Fruit fly (Drosophila melanogaster): ENCODE data around the gene CG42798.

The CG42798 gene

DNA sequence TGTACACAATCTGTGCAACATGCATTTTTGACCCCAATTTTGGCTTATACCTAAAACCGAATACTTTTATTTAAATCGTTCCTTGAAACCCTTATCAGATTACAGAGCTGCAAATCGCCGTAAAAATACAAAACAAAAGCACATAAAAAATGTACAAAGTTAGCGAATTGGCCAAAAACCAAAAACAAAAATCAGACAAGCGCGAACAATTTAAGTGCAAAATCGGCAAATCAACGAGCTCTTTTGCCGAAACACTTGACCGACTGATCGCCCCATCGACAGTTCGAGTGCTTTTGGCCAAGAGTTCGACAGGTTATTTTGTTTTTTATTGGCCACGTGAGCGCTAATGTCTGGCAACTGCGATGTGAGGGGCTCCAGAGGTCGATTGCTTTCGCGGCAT lies 24.6 kb upstream of the CG42798 start:
- TF ChIP-seq Dfd (GFP tag; optimal IDR thresholded peaks at IDR 0.05): no peak
- TF ChIP-seq dsf (GFP tag; optimal IDR thresholded peaks at IDR 0.05; ENCODE audit: borderline replicate concordance): no peak
- TF ChIP-seq OdsH (GFP tag; optimal IDR thresholded peaks at IDR 0.05): no peak
- TF ChIP-seq sv (GFP tag; optimal IDR thresholded peaks at IDR 0.05): no peak
- no peak for TF ChIP-seq CrebA (GFP tag; optimal IDR thresholded peaks at IDR 0.05; ENCODE audit: borderline replicate concordance)
- TF ChIP-seq sage (GFP tag; optimal IDR thresholded peaks at IDR 0.05): no peak
- TF ChIP-seq brk (GFP tag; optimal IDR thresholded peaks at IDR 0.05): no peak
- no peak for TF ChIP-seq Myc (optimal IDR thresholded peaks at IDR 0.05)
- TF ChIP-seq dl (GFP tag; optimal IDR thresholded peaks at IDR 0.05; ENCODE audit: insufficient read depth in 1 of 2, partially characterized antibody in 2 of 2): no peak
- no peak for TF ChIP-seq Hr83 (GFP tag; optimal IDR thresholded peaks at IDR 0.05; ENCODE audit: poor library complexity, severe bottlenecking)
- no peak for TF ChIP-seq Hr78 (GFP tag; optimal IDR thresholded peaks at IDR 0.05)
- no peak for TF ChIP-seq h (GFP tag; optimal IDR thresholded peaks at IDR 0.05)
- no peak for TF ChIP-seq Vsx2 (GFP tag; optimal IDR thresholded peaks at IDR 0.05; ENCODE audit: partially characterized antibody)

DNA sequence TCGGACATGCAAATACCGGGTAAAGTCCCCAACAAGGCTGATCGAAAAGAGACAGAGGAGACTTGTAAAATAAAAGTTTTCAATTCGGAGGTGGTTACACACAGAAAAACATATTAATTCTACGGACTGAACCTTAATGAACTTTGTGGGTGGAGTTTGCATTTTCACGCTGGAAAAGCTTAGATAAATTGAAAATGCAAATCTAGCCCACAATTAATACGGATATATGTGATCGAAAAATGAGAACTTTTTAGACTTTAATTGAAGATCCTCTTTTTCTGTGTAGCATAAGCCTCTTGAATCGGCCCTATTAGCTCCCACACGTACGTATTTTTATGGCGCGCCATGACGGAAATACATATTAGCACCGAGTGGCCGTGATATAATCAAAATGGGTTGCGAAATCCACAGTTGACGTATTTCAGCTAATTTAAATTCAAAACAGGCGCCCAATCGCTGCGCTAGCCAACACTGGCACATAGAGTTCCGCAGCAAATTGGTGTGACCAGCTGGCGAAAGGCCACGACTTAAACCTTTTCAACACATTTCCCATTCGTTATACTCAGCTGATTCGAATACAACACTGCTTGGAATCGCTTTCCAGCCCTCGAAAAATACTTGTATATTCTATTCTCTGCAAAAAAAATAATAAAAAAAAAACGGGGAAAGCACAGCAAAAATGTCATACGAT lies 21.0 kb upstream of the CG42798 start:
- peak; percentile 2 for TF ChIP-seq woc (GFP tag; optimal IDR thresholded peaks at IDR 0.05)
- TF ChIP-seq sv (GFP tag; optimal IDR thresholded peaks at IDR 0.05): peak; percentile 52
- peak; percentile 37 for TF ChIP-seq sage (GFP tag; optimal IDR thresholded peaks at IDR 0.05)
- TF ChIP-seq Myc (optimal IDR thresholded peaks at IDR 0.05): peak; percentile 56
- peak; percentile 59 for TF ChIP-seq Sp1 (GFP tag; optimal IDR thresholded peaks at IDR 0.05)
- TF ChIP-seq Jra (GFP tag; optimal IDR thresholded peaks at IDR 0.05): peak; percentile 72
- peak; percentile 97 for TF ChIP-seq Vsx2 (GFP tag; optimal IDR thresholded peaks at IDR 0.05; ENCODE audit: partially characterized antibody)
- TF ChIP-seq lola (GFP tag; optimal IDR thresholded peaks at IDR 0.05): no peak
- TF ChIP-seq OdsH (GFP tag; optimal IDR thresholded peaks at IDR 0.05): peak; percentile 25
- TF ChIP-seq CG9705 (GFP tag; optimal IDR thresholded peaks at IDR 0.05): peak; percentile 43
- peak in 1 of 2 experiments; percentile 17 for TF ChIP-seq dl (GFP tag; optimal IDR thresholded peaks at IDR 0.05; ENCODE audit: insufficient read depth in 1 of 2, partially characterized antibody in 2 of 2)
- no peak for TF ChIP-seq Mio (GFP tag; optimal IDR thresholded peaks at IDR 0.05)
- no peak for TF ChIP-seq Rel (GFP tag; optimal IDR thresholded peaks at IDR 0.05)
- TF ChIP-seq Rel (tag; optimal IDR thresholded peaks at IDR 0.05): peak; percentile 99
- TF ChIP-seq br (GFP tag; optimal IDR thresholded peaks at IDR 0.05): peak; percentile 65
- peak; percentile 94 for TF ChIP-seq Hr83 (GFP tag; optimal IDR thresholded peaks at IDR 0.05; ENCODE audit: poor library complexity, severe bottlenecking)
- TF ChIP-seq brk (GFP tag; optimal IDR thresholded peaks at IDR 0.05): peak; percentile 53
- TF ChIP-seq N (GFP tag; optimal IDR thresholded peaks at IDR 0.05): no peak
- TF ChIP-seq ey (GFP tag; optimal IDR thresholded peaks at IDR 0.05): peak; percentile 46
- no peak for TF ChIP-seq Abd-B (GFP tag; optimal IDR thresholded peaks at IDR 0.05)
- peak; percentile 66 for TF ChIP-seq rgr (GFP tag; optimal IDR thresholded peaks at IDR 0.05)
- no peak for TF ChIP-seq CrebA (GFP tag; optimal IDR thresholded peaks at IDR 0.05; ENCODE audit: borderline replicate concordance)
- TF ChIP-seq Dif (GFP tag; optimal IDR thresholded peaks at IDR 0.05; ENCODE audit: partially characterized antibody): no peak
- TF ChIP-seq HLH106 (tag; optimal IDR thresholded peaks at IDR 0.05): peak; percentile 57
- peak; percentile 69 for TF ChIP-seq tai (GFP tag; optimal IDR thresholded peaks at IDR 0.05)
- TF ChIP-seq usp (GFP tag; optimal IDR thresholded peaks at IDR 0.05): no peak
- TF ChIP-seq GATAd (GFP tag; optimal IDR thresholded peaks at IDR 0.05): peak; percentile 30
- peak; percentile 52 for TF ChIP-seq CG32264 (GFP tag; optimal IDR thresholded peaks at IDR 0.05)
- TF ChIP-seq h (GFP tag; optimal IDR thresholded peaks at IDR 0.05): peak; percentile 69
- peak; percentile 60 for TF ChIP-seq dsf (GFP tag; optimal IDR thresholded peaks at IDR 0.05; ENCODE audit: borderline replicate concordance)
- TF ChIP-seq Dfd (GFP tag; optimal IDR thresholded peaks at IDR 0.05): no peak
- TF ChIP-seq foxo (GFP tag; optimal IDR thresholded peaks at IDR 0.05): peak in 1 of 2 experiments; percentile 83
- peak; percentile 30 for TF ChIP-seq psq (GFP tag; optimal IDR thresholded peaks at IDR 0.05)
- TF ChIP-seq fru (GFP tag; optimal IDR thresholded peaks at IDR 0.05): peak; percentile 64
- TF ChIP-seq jim (GFP tag; optimal IDR thresholded peaks at IDR 0.05): peak; percentile 58
- TF ChIP-seq pan (optimal IDR thresholded peaks at IDR 0.05): no peak
- peak; percentile 83 for TF ChIP-seq Hnf4 (GFP tag; optimal IDR thresholded peaks at IDR 0.05)
- TF ChIP-seq dmrt93B (GFP tag; optimal IDR thresholded peaks at IDR 0.05): peak; percentile 24
- no peak for TF ChIP-seq Hr78 (GFP tag; optimal IDR thresholded peaks at IDR 0.05)

All from whole organism, wandering third instar larva.